Fruit fly (Drosophila melanogaster) whole organism, embryonic: ENCODE results near the gene Pde9.

Experiments used
- Aef1 ChIP-seq: fragments of 200-800 bp; sonication (Bioruptor generic); IDR thresholded peaks from 3 replicates; pipeline ENCODE4 v1.3.6; 2022; ENCODE audit warnings: missing biosample characterization, missing genetic modification characterization
- CG10543 ChIP-seq: fragments of 200-800 bp; sonication (Bioruptor generic); optimal IDR thresholded peaks from 3 replicates; lab custom pipeline; 2017; ENCODE audit warnings: missing biosample characterization, mild to moderate bottlenecking, missing genetic modification characterization, moderate library complexity
- CG10565 ChIP-seq: fragments of 200-800 bp; sonication (Bioruptor generic); optimal IDR thresholded peaks from 3 replicates; lab custom pipeline; 2016; ENCODE audit warnings: missing biosample characterization, mild to moderate bottlenecking, missing genetic modification characterization
- CG11723 ChIP-seq: fragments of 200-800 bp; sonication (Bioruptor generic); optimal IDR thresholded peaks from 2 replicates; lab custom pipeline; 2017; ENCODE audit warnings: missing biosample characterization, mild to moderate bottlenecking, missing genetic modification characterization
- CG12942 ChIP-seq: fragments of 200-800 bp; sonication (Bioruptor generic); optimal IDR thresholded peaks from 3 replicates; lab custom pipeline; 2016; ENCODE audit warnings: missing biosample characterization, missing genetic modification characterization
- CG14014 ChIP-seq: fragments of 200-800 bp; sonication (Bioruptor generic); IDR thresholded peaks from 2 replicates; pipeline ENCODE4 v1.3.6; 2022; ENCODE audit warnings: missing biosample characterization, missing genetic modification characterization
- CG14860 ChIP-seq: fragments of 200-800 bp; sonication (Bioruptor generic); IDR thresholded peaks from 3 replicates; pipeline ENCODE4 v1.3.6; 2022; ENCODE audit warnings: missing biosample characterization, missing genetic modification characterization; ENCODE audit not compliant: partially characterized antibody
- CG1603 ChIP-seq: fragments of 200-800 bp; sonication (Bioruptor generic); optimal IDR thresholded peaks from 2 replicates; lab custom pipeline; 2019; ENCODE audit warnings: missing biosample characterization, mild to moderate bottlenecking, missing genetic modification characterization, moderate library complexity
- CG16813 ChIP-seq: fragments of 200-800 bp; sonication (Bioruptor generic); IDR thresholded peaks from 3 replicates; pipeline ENCODE4 v1.3.6; 2022; ENCODE audit warnings: missing biosample characterization, missing genetic modification characterization; ENCODE audit not compliant: partially characterized antibody
- CG16815 ChIP-seq: fragments of 200-800 bp; sonication (Bioruptor generic); optimal IDR thresholded peaks from 3 replicates; lab custom pipeline; 2017; ENCODE audit warnings: missing biosample characterization, mild to moderate bottlenecking, missing genetic modification characterization
- CG17328 ChIP-seq: fragments of 200-800 bp; sonication (Bioruptor generic); IDR thresholded peaks from 2 replicates; pipeline ENCODE4 v1.3.6; 2022; ENCODE audit warnings: missing biosample characterization, missing genetic modification characterization
- CG1792 ChIP-seq: fragments of 200-800 bp; sonication (Bioruptor generic); optimal IDR thresholded peaks from 2 replicates; lab custom pipeline; 2016; ENCODE audit warnings: missing biosample characterization, missing genetic modification characterization
- CG1832 ChIP-seq: fragments of 200-800 bp; sonication (Bioruptor generic); optimal IDR thresholded peaks from 2 replicates; lab custom pipeline; 2017; ENCODE audit warnings: missing biosample characterization, mild to moderate bottlenecking, missing genetic modification characterization, inconsistent platforms
- CG18476 ChIP-seq: fragments of 200-800 bp; sonication (Bioruptor generic); optimal IDR thresholded peaks from 2 replicates; lab custom pipeline; 2016; ENCODE audit warnings: missing biosample characterization, mild to moderate bottlenecking, missing genetic modification characterization
- CG18599 ChIP-seq: fragments of 200-800 bp; sonication (Bioruptor generic); optimal IDR thresholded peaks from 3 replicates; lab custom pipeline; 2017; ENCODE audit warnings: missing biosample characterization, missing genetic modification characterization, mild to moderate bottlenecking, moderate library complexity, missing genetic modification reagents
- CG30431 ChIP-seq: fragments of 200-800 bp; sonication (Bioruptor generic); optimal IDR thresholded peaks from 2 replicates; lab custom pipeline; 2017; ENCODE audit warnings: missing biosample characterization, missing genetic modification characterization
- CG3407 ChIP-seq: fragments of 200-800 bp; sonication (Bioruptor generic); optimal IDR thresholded peaks from 2 replicates; lab custom pipeline; 2018; ENCODE audit warnings: missing biosample characterization, mild to moderate bottlenecking, missing genetic modification characterization
- CG4360 ChIP-seq: fragments of 200-800 bp; sonication (Bioruptor generic); IDR thresholded peaks from 2 replicates; pipeline ENCODE4 v1.3.6; 2022; ENCODE audit warnings: missing biosample characterization, missing genetic modification characterization
- CG5953 ChIP-seq: fragments of 200-800 bp; sonication (Bioruptor generic); IDR thresholded peaks from 2 replicates; pipeline ENCODE4 v1.3.6; 2022; ENCODE audit warnings: missing biosample characterization, missing genetic modification characterization
- CG7357 ChIP-seq: fragments of 200-800 bp; sonication (Bioruptor generic); IDR thresholded peaks from 3 replicates; pipeline ENCODE4 v1.3.6; 2022; ENCODE audit warnings: missing biosample characterization, missing genetic modification characterization
- CG7556 ChIP-seq: fragments of 200-800 bp; sonication (Bioruptor generic); optimal IDR thresholded peaks from 2 replicates; lab custom pipeline; 2017; ENCODE audit warnings: missing biosample characterization, mild to moderate bottlenecking, missing genetic modification characterization
- CG9215 ChIP-seq: fragments of 200-800 bp; sonication (Bioruptor generic); IDR thresholded peaks from 2 replicates; pipeline ENCODE4 v1.3.6; 2022; ENCODE audit warnings: missing biosample characterization, missing genetic modification characterization
- Doc3 ChIP-seq: fragments of 200-800 bp; sonication (Bioruptor generic); IDR thresholded peaks from 3 replicates; pipeline ENCODE4 v1.3.6; 2022; ENCODE audit warnings: missing biosample characterization, missing genetic modification characterization; ENCODE audit not compliant: partially characterized antibody
- Drgx ChIP-seq: fragments of 200-800 bp; sonication (Bioruptor generic); IDR thresholded peaks from 2 replicates; pipeline ENCODE4 v1.3.6; 2022; ENCODE audit warnings: missing biosample characterization, missing genetic modification characterization
- Ets97D ChIP-seq: fragments of 200-800 bp; sonication (Bioruptor generic); optimal IDR thresholded peaks from 3 replicates; lab custom pipeline; 2016; ENCODE audit warnings: missing biosample characterization, missing genetic modification characterization
- H2.0 ChIP-seq: fragments of 200-800 bp; sonication (Bioruptor generic); IDR thresholded peaks from 2 replicates; pipeline ENCODE4 v1.3.6; 2022; ENCODE audit warnings: missing biosample characterization, missing genetic modification characterization
- Kr ChIP-seq: fragments of 200-800 bp; sonication (Bioruptor generic); optimal IDR thresholded peaks from 2 replicates; lab custom pipeline; 2017; ENCODE audit warnings: missing biosample characterization, mild to moderate bottlenecking, missing genetic modification characterization
- Mrtf ChIP-seq: fragments of 200-800 bp; sonication (Bioruptor generic); IDR thresholded peaks from 3 replicates; pipeline ENCODE4 v1.3.6; 2022; ENCODE audit warnings: missing biosample characterization, missing genetic modification characterization
- Opbp ChIP-seq: fragments of 200-800 bp; sonication (Bioruptor generic); IDR thresholded peaks from 3 replicates; pipeline ENCODE4 v1.3.6; 2022; ENCODE audit warnings: missing biosample characterization, missing genetic modification characterization; ENCODE audit not compliant: partially characterized antibody
- Sry-β ChIP-seq: fragments of 200-800 bp; sonication (Bioruptor generic); optimal IDR thresholded peaks from 2 replicates; lab custom pipeline; 2018; ENCODE audit warnings: missing biosample characterization, mild to moderate bottlenecking, missing genetic modification characterization, moderate library complexity
- Xrp1 ChIP-seq: fragments of 200-800 bp; sonication (Bioruptor generic); IDR thresholded peaks from 2 replicates; pipeline ENCODE4 v1.3.6; 2022; ENCODE audit warnings: missing biosample characterization, missing genetic modification characterization
- YL-1 ChIP-seq: fragments of 200-800 bp; sonication (Bioruptor generic); optimal IDR thresholded peaks from 3 replicates; lab custom pipeline; 2017; ENCODE audit warnings: missing biosample characterization, mild to moderate bottlenecking, missing genetic modification characterization
- chm ChIP-seq: fragments of 200-800 bp; sonication (Bioruptor generic); IDR thresholded peaks from 2 replicates; pipeline ENCODE4 v1.3.6; 2022; ENCODE audit warnings: missing biosample characterization, missing genetic modification characterization
- ci ChIP-seq: fragments of 200-800 bp; sonication (Bioruptor generic); IDR thresholded peaks from 3 replicates; pipeline ENCODE4 v1.3.6; 2022; ENCODE audit warnings: missing biosample characterization, missing genetic modification characterization
- danr ChIP-seq: fragments of 200-800 bp; sonication (Bioruptor generic); IDR thresholded peaks from 2 replicates; pipeline ENCODE4 v1.3.6; 2022; ENCODE audit warnings: missing biosample characterization, missing genetic modification characterization
- dati ChIP-seq: fragments of 200-800 bp; sonication (Bioruptor generic); IDR thresholded peaks from 2 replicates; pipeline ENCODE4 v1.3.6; 2022; ENCODE audit warnings: missing biosample characterization, missing genetic modification characterization
- eyg ChIP-seq: fragments of 200-800 bp; sonication (Bioruptor generic); optimal IDR thresholded peaks from 3 replicates; lab custom pipeline; 2016; ENCODE audit warnings: missing biosample characterization, missing genetic modification characterization
- h ChIP-seq: fragments of >200 bp; optimal IDR thresholded peaks from 2 replicates; lab custom pipeline; 2017
- ind ChIP-seq: fragments of 200-800 bp; sonication (Bioruptor generic); optimal IDR thresholded peaks from 3 replicates; lab custom pipeline; 2016; ENCODE audit warnings: missing biosample characterization, missing genetic modification characterization
- kah ChIP-seq: fragments of 200-800 bp; sonication (Bioruptor generic); optimal IDR thresholded peaks from 2 replicates; lab custom pipeline; 2018; ENCODE audit warnings: missing biosample characterization, mild to moderate bottlenecking, missing genetic modification characterization
- ken ChIP-seq: fragments of 200-800 bp; sonication (Bioruptor generic); IDR thresholded peaks from 3 replicates; pipeline ENCODE4 v1.3.6; 2022; ENCODE audit warnings: missing biosample characterization, missing genetic modification characterization
- onecut ChIP-seq: fragments of 200-800 bp; sonication (Bioruptor generic); IDR thresholded peaks from 2 replicates; pipeline ENCODE4 v1.3.6; 2022; ENCODE audit warnings: missing biosample characterization, missing genetic modification characterization
- pnt ChIP-seq: fragments of 200-800 bp; sonication (Bioruptor generic); optimal IDR thresholded peaks from 3 replicates; lab custom pipeline; 2016; ENCODE audit warnings: missing biosample characterization, missing genetic modification characterization
- pros ChIP-seq: fragments of 200-800 bp; sonication (Bioruptor generic); optimal IDR thresholded peaks from 3 replicates; lab custom pipeline; 2019; ENCODE audit warnings: missing biosample characterization, mild to moderate bottlenecking, missing genetic modification characterization, moderate library complexity
- slbo ChIP-seq: fragments of 200-800 bp; sonication (Bioruptor generic); IDR thresholded peaks from 2 replicates; pipeline ENCODE4 v1.3.6; 2022; ENCODE audit warnings: missing biosample characterization, missing genetic modification characterization
- sqz ChIP-seq: fragments of 200-800 bp; sonication (Bioruptor generic); optimal IDR thresholded peaks from 3 replicates; lab custom pipeline; 2018; ENCODE audit warnings: missing biosample characterization, mild to moderate bottlenecking, missing genetic modification characterization
- sr ChIP-seq: fragments of 200-800 bp; sonication (Bioruptor generic); IDR thresholded peaks from 3 replicates; pipeline ENCODE4 v1.3.6; 2022; ENCODE audit warnings: missing biosample characterization, missing genetic modification characterization

Gene Pde9

dm6 chrX:12925426-12926256 is 28.5 kb upstream of the Pde9 start (continued):
- no peak for TF ChIP-seq CG14860 (GFP tag; lab: Robert Waterston, UW)
- no peak for TF ChIP-seq Sry-β (GFP tag; lab: Kevin White, UChicago)
- TF ChIP-seq CG7357 = peak; percentile 40; the same call in 1 of the 3 replicates

dm6 chrX:12923258-12923901 is 26.3 kb upstream of the Pde9 start:
- TF ChIP-seq ind (GFP tag; lab: Kevin White, UChicago) (peak; percentile 6), CG1832 (GFP tag; lab: Kevin White, UChicago) (no peak), pros (peak; percentile 8), CG12942 (GFP tag; lab: Kevin White, UChicago) (no peak), CG10565 (no peak), slbo (GFP tag; lab: Robert Waterston, UW) (peak; percentile 26; the same call in 1 of the 2 replicates), CG1603 (tag; lab: Kevin White, UChicago) (peak; percentile 45), Xrp1 (peak; percentile 60), sr (GFP tag; lab: Robert Waterston, UW) (no peak), danr (GFP tag; lab: Robert Waterston, UW) (no peak), CG10543 (GFP tag; lab: Kevin White, UChicago) (no peak), YL-1 (GFP tag; lab: Kevin White, UChicago) (no peak), CG3407 (GFP tag; lab: Kevin White, UChicago) (peak; percentile 22), CG16813 (no peak), h (lab: Kevin White, UChicago) (no peak), CG5953 (no peak), Doc3 (no peak), CG9215 (GFP tag; lab: Robert Waterston, UW) (no peak), CG14014 (GFP tag; lab: Robert Waterston, UW) (no peak), ci (GFP tag; lab: Robert Waterston, UW) (peak; percentile 71; the same call in 2 of the 3 replicates), pnt (no peak), sqz (GFP tag; lab: Kevin White, UChicago) (peak; percentile 72), Mrtf (no peak), CG11723 (GFP tag; lab: Kevin White, UChicago) (no peak), CG17328 (GFP tag; lab: Robert Waterston, UW) (peak; percentile 40), ken (0 out of 3 replicates have a peak, but pooled peaks have one; percentile 34), CG30431 (peak; percentile 18), CG16815 (no peak), Kr (no peak), Ets97D (GFP tag; lab: Kevin White, UChicago) (no peak), onecut (GFP tag; lab: Robert Waterston, UW) (peak; percentile 30; the same call in 1 of the 2 replicates), eyg (GFP tag; lab: Kevin White, UChicago) (no peak), CG18599 (peak; percentile 8), Opbp (GFP tag; lab: Robert Waterston, UW) (no peak), CG7556 (peak; percentile 37), CG1792 (GFP tag; lab: Kevin White, UChicago) (no peak), CG18476 (GFP tag; lab: Kevin White, UChicago) (peak; percentile 15), CG4360 (GFP tag; lab: Robert Waterston, UW) (no peak), Drgx (GFP tag; lab: Robert Waterston, UW) (no peak), H2.0 (peak; percentile 13; the same call in 1 of the 2 replicates), Aef1 (no peak; the same call in 2 of the 3 replicates), kah (GFP tag; lab: Kevin White, UChicago) (no peak), dati (GFP tag; lab: Robert Waterston, UW) (peak; percentile 31; the same call in 1 of the 2 replicates), chm (GFP tag; lab: Robert Waterston, UW) (peak; percentile 48; the same call in 1 of the 2 replicates)
